Fruit fly (Drosophila melanogaster) whole organism, embryonic: ENCODE results near the gene Ufd1.
A peak's percentile ranks its signal among the peaks of the same experiment; 100 is the strongest.

Experiments used
- Atf-2 ChIP-seq: fragments of 200-800 bp; sonication (Bioruptor generic); optimal IDR thresholded peaks from 2 replicates; lab custom pipeline; 2016; ENCODE audit warnings: missing biosample characterization, missing genetic modification characterization
- Atf3 ChIP-seq: fragments of 200-800 bp; sonication (Bioruptor generic); optimal IDR thresholded peaks from 3 replicates; lab custom pipeline; 2016; ENCODE audit warnings: missing biosample characterization, missing genetic modification characterization
- CG10274 ChIP-seq: fragments of 200-800 bp; sonication (Bioruptor generic); optimal IDR thresholded peaks from 3 replicates; lab custom pipeline; 2017; ENCODE audit warnings: missing biosample characterization, mild to moderate bottlenecking, missing genetic modification characterization
- CG12104 ChIP-seq: fragments of 200-800 bp; sonication (Bioruptor generic); optimal IDR thresholded peaks from 3 replicates; lab custom pipeline; 2016; ENCODE audit warnings: missing biosample characterization, missing genetic modification characterization
- CG12299 ChIP-seq: fragments of 200-800 bp; sonication (Bioruptor generic); optimal IDR thresholded peaks from 2 replicates; lab custom pipeline; 2018; ENCODE audit warnings: missing biosample characterization, mild to moderate bottlenecking, missing genetic modification characterization
- CG12942 ChIP-seq: fragments of 200-800 bp; sonication (Bioruptor generic); optimal IDR thresholded peaks from 3 replicates; lab custom pipeline; 2016; ENCODE audit warnings: missing biosample characterization, missing genetic modification characterization
- CG14050 ChIP-seq: fragments of 200-800 bp; sonication (Bioruptor generic); IDR thresholded peaks from 3 replicates; pipeline ENCODE4 v1.3.6; 2022; ENCODE audit warnings: missing biosample characterization, missing genetic modification characterization
- CG16815 ChIP-seq: fragments of 200-800 bp; sonication (Bioruptor generic); optimal IDR thresholded peaks from 3 replicates; lab custom pipeline; 2017; ENCODE audit warnings: missing biosample characterization, mild to moderate bottlenecking, missing genetic modification characterization
- CG16863 ChIP-seq: fragments of 200-800 bp; sonication (Bioruptor generic); optimal IDR thresholded peaks from 3 replicates; lab custom pipeline; 2016; ENCODE audit warnings: missing biosample characterization, missing genetic modification characterization
- CG17385 ChIP-seq: fragments of 200-800 bp; sonication (Bioruptor generic); optimal IDR thresholded peaks from 3 replicates; lab custom pipeline; 2018; ENCODE audit warnings: missing biosample characterization, mild to moderate bottlenecking, missing genetic modification characterization
- CG2116 ChIP-seq: fragments of 200-800 bp; sonication (Bioruptor generic); optimal IDR thresholded peaks from 3 replicates; lab custom pipeline; 2018; ENCODE audit warnings: missing biosample characterization, mild to moderate bottlenecking, missing genetic modification characterization
- CG31441 ChIP-seq: fragments of 200-800 bp; sonication (Bioruptor generic); IDR thresholded peaks from 2 replicates; pipeline ENCODE4 v1.3.6; 2022; ENCODE audit warnings: missing biosample characterization, missing genetic modification characterization
- CG33213 ChIP-seq: fragments of 200-800 bp; sonication (Bioruptor generic); optimal IDR thresholded peaks from 3 replicates; lab custom pipeline; 2016; ENCODE audit warnings: missing biosample characterization, missing genetic modification characterization
- CG3847 ChIP-seq: fragments of 200-800 bp; sonication (Bioruptor generic); IDR thresholded peaks from 2 replicates; pipeline ENCODE4 v1.3.6; 2022; ENCODE audit warnings: missing biosample characterization, missing genetic modification characterization
- CG4282 ChIP-seq: fragments of 200-800 bp; sonication (Bioruptor generic); optimal IDR thresholded peaks from 2 replicates; lab custom pipeline; 2016; ENCODE audit warnings: missing biosample characterization, missing genetic modification characterization
- CG8478 ChIP-seq: fragments of >200 bp; optimal IDR thresholded peaks from 2 replicates; lab custom pipeline; 2018
- CG9797 ChIP-seq: fragments of 200-800 bp; sonication (Bioruptor generic); optimal IDR thresholded peaks from 3 replicates; lab custom pipeline; 2018; ENCODE audit warnings: missing biosample characterization, mild to moderate bottlenecking, missing genetic modification characterization
- CHES-1-like ChIP-seq: fragments of 200-800 bp; sonication (Bioruptor generic); optimal IDR thresholded peaks from 2 replicates; lab custom pipeline; 2016; ENCODE audit warnings: missing biosample characterization, missing genetic modification characterization
- Dip2 ChIP-seq: fragments of 200-800 bp; sonication (Bioruptor generic); IDR thresholded peaks from 2 replicates; pipeline ENCODE4 v1.3.6; 2022; ENCODE audit warnings: missing biosample characterization, missing genetic modification characterization
- Dp ChIP-seq: fragments of 200-800 bp; sonication (Bioruptor generic); optimal IDR thresholded peaks from 2 replicates; lab custom pipeline; 2018; ENCODE audit warnings: missing biosample characterization, mild to moderate bottlenecking, missing genetic modification characterization, moderate library complexity
- Dref ChIP-seq: fragments of 200-800 bp; sonication (Bioruptor generic); IDR thresholded peaks from 2 replicates; pipeline ENCODE4 v1.3.6; 2022; ENCODE audit warnings: missing biosample characterization, missing genetic modification characterization
- Drgx ChIP-seq: fragments of 200-800 bp; sonication (Bioruptor generic); IDR thresholded peaks from 2 replicates; pipeline ENCODE4 v1.3.6; 2022; ENCODE audit warnings: missing biosample characterization, missing genetic modification characterization
- Ets65A ChIP-seq: fragments of 200-800 bp; sonication (Bioruptor generic); peaks from one replicate; lab custom pipeline; 2016; ENCODE audit warnings: missing biosample characterization, missing genetic modification characterization
- Ets97D ChIP-seq: fragments of 200-800 bp; sonication (Bioruptor generic); optimal IDR thresholded peaks from 3 replicates; lab custom pipeline; 2016; ENCODE audit warnings: missing biosample characterization, missing genetic modification characterization
- HHEX ChIP-seq: fragments of 200-800 bp; sonication (Bioruptor generic); optimal IDR thresholded peaks from 3 replicates; lab custom pipeline; 2017; ENCODE audit warnings: missing biosample characterization, mild to moderate bottlenecking, missing genetic modification characterization, missing genetic modification reagents
- HLHmδ ChIP-seq: fragments of 200-800 bp; sonication (Bioruptor generic); optimal IDR thresholded peaks from 2 replicates; lab custom pipeline; 2018; ENCODE audit warnings: missing biosample characterization, mild to moderate bottlenecking, missing genetic modification characterization, moderate library complexity
- MBD-R2 ChIP-seq: fragments of 200-800 bp; sonication (Bioruptor generic); IDR thresholded peaks from 2 replicates; pipeline ENCODE4 v1.3.6; 2022; ENCODE audit warnings: missing biosample characterization, missing genetic modification characterization
- MESR4 ChIP-seq: fragments of 200-800 bp; sonication (Bioruptor generic); optimal IDR thresholded peaks from 2 replicates; lab custom pipeline; 2018; ENCODE audit warnings: missing biosample characterization, mild to moderate bottlenecking, missing genetic modification characterization, moderate library complexity
- Med ChIP-seq: fragments of 200-800 bp; sonication (Bioruptor generic); peaks from one replicate; lab custom pipeline; 2016; ENCODE audit warnings: missing biosample characterization, missing genetic modification characterization, mild to moderate bottlenecking, inconsistent platforms, moderate library complexity
- Meics ChIP-seq: fragments of 200-800 bp; sonication (Bioruptor generic); optimal IDR thresholded peaks from 2 replicates; lab custom pipeline; 2017; ENCODE audit warnings: missing biosample characterization, mild to moderate bottlenecking, missing genetic modification characterization
- Myb ChIP-seq: fragments of 200-800 bp; sonication (Bioruptor generic); optimal IDR thresholded peaks from 2 replicates; lab custom pipeline; 2016; ENCODE audit warnings: missing biosample characterization, missing genetic modification characterization
- Neu2 ChIP-seq: fragments of 200-800 bp; sonication (Bioruptor generic); optimal IDR thresholded peaks from 3 replicates; lab custom pipeline; 2016; ENCODE audit warnings: missing biosample characterization, missing genetic modification characterization, borderline replicate concordance
- Oaz ChIP-seq: fragments of 200-800 bp; sonication (Bioruptor generic); IDR thresholded peaks from 2 replicates; pipeline ENCODE4 v1.3.6; 2022; ENCODE audit warnings: missing biosample characterization, missing genetic modification characterization
- Ptx1 ChIP-seq: fragments of 200-800 bp; sonication (Bioruptor generic); IDR thresholded peaks from 2 replicates; pipeline ENCODE4 v1.3.6; 2022; ENCODE audit warnings: missing biosample characterization, missing genetic modification characterization
- Rfx ChIP-seq: fragments of 200-800 bp; sonication (Bioruptor generic); IDR thresholded peaks from 2 replicates; pipeline ENCODE4 v1.3.6; 2022; ENCODE audit warnings: missing biosample characterization, missing genetic modification characterization
- Sox100B ChIP-seq: fragments of 200-800 bp; sonication (Bioruptor generic); optimal IDR thresholded peaks from 3 replicates; lab custom pipeline; 2018; ENCODE audit warnings: missing biosample characterization, mild to moderate bottlenecking, missing genetic modification characterization
- Stat92E ChIP-seq, 3 experiments: fragments of >200 bp in 2 of 3; fragments of 200-800 bp in 1 of 3; sonication (Bioruptor generic) in 1 of 3; optimal IDR thresholded peaks; 2 replicates each; lab custom pipeline; 2017 to 2019; ENCODE audit warnings: missing biosample characterization in 3 of 3, missing genetic modification characterization in 3 of 3, mild to moderate bottlenecking in 1 of 3, moderate library complexity in 1 of 3
- Xbp1 ChIP-seq: fragments of 200-800 bp; sonication (Bioruptor generic); optimal IDR thresholded peaks from 3 replicates; lab custom pipeline; 2016; ENCODE audit warnings: missing biosample characterization, mild to moderate bottlenecking, missing genetic modification characterization
- bbx ChIP-seq: fragments of 200-800 bp; sonication (Bioruptor generic); IDR thresholded peaks from 2 replicates; pipeline ENCODE4 v1.3.6; 2022; ENCODE audit warnings: missing biosample characterization, missing genetic modification characterization; ENCODE audit not compliant: partially characterized antibody
- caup ChIP-seq: fragments of 200-800 bp; sonication (Bioruptor generic); optimal IDR thresholded peaks from 3 replicates; lab custom pipeline; 2017; ENCODE audit warnings: missing biosample characterization, mild to moderate bottlenecking, missing genetic modification characterization, moderate library complexity; ENCODE audit not compliant: severe bottlenecking
- chinmo ChIP-seq: fragments of 200-800 bp; sonication (Bioruptor generic); IDR thresholded peaks from 4 replicates; pipeline ENCODE4 v1.3.6; 2022; ENCODE audit warnings: missing biosample characterization, missing genetic modification characterization; ENCODE audit not compliant: partially characterized antibody
- crp ChIP-seq, 2 experiments: fragments of 200-800 bp; sonication (Bioruptor generic); optimal IDR thresholded peaks; 2 replicates in 1 of 2; 3 replicates in 1 of 2; lab custom pipeline; 2017; ENCODE audit warnings: missing biosample characterization in 2 of 2, missing genetic modification characterization in 2 of 2, mild to moderate bottlenecking in 1 of 2, moderate library complexity in 1 of 2
- dati ChIP-seq: fragments of 200-800 bp; sonication (Bioruptor generic); IDR thresholded peaks from 2 replicates; pipeline ENCODE4 v1.3.6; 2022; ENCODE audit warnings: missing biosample characterization, missing genetic modification characterization
- esg ChIP-seq: fragments of 200-800 bp; sonication (Bioruptor generic); conservative IDR thresholded peaks from 2 replicates; pipeline ENCODE4 v1.3.6; 2022; ENCODE audit warnings: missing biosample characterization, missing genetic modification characterization
- insv ChIP-seq, 2 experiments: fragments of 200-800 bp; sonication (Bioruptor generic); optimal IDR thresholded peaks; 3 replicates each; lab custom pipeline; 2016 to 2018; ENCODE audit warnings: missing biosample characterization in 2 of 2, missing genetic modification characterization in 2 of 2
- lilli ChIP-seq: fragments of 200-800 bp; sonication (Bioruptor generic); optimal IDR thresholded peaks from 3 replicates; lab custom pipeline; 2016; ENCODE audit warnings: missing biosample characterization, missing genetic modification characterization
- lmd ChIP-seq: fragments of 200-800 bp; sonication (Bioruptor generic); IDR thresholded peaks from 2 replicates; pipeline ENCODE4 v1.3.6; 2022; ENCODE audit warnings: missing biosample characterization, missing genetic modification characterization
- odd ChIP-seq: fragments of 200-800 bp; sonication (Bioruptor generic); optimal IDR thresholded peaks from 2 replicates; lab custom pipeline; 2017; ENCODE audit warnings: missing biosample characterization, mild to moderate bottlenecking, missing genetic modification characterization
- pfk ChIP-seq: fragments of 200-800 bp; sonication (Bioruptor generic); optimal IDR thresholded peaks from 2 replicates; lab custom pipeline; 2018; ENCODE audit warnings: missing biosample characterization, mild to moderate bottlenecking, missing genetic modification characterization, moderate library complexity
- row ChIP-seq: fragments of 200-800 bp; sonication (Bioruptor generic); IDR thresholded peaks from 3 replicates; pipeline ENCODE4 v1.3.6; 2022; ENCODE audit warnings: missing biosample characterization, missing genetic modification characterization
- vvl ChIP-seq: fragments of 200-800 bp; sonication (Bioruptor generic); IDR thresholded peaks from 2 replicates; pipeline ENCODE4 v1.3.6; 2022; ENCODE audit warnings: missing biosample characterization, missing genetic modification characterization
- zfh1 ChIP-seq: fragments of 200-800 bp; sonication (Bioruptor generic); IDR thresholded peaks from 3 replicates; pipeline ENCODE4 v1.3.6; 2022; ENCODE audit warnings: missing biosample characterization, missing genetic modification characterization

The Ufd1 gene

DNA sequence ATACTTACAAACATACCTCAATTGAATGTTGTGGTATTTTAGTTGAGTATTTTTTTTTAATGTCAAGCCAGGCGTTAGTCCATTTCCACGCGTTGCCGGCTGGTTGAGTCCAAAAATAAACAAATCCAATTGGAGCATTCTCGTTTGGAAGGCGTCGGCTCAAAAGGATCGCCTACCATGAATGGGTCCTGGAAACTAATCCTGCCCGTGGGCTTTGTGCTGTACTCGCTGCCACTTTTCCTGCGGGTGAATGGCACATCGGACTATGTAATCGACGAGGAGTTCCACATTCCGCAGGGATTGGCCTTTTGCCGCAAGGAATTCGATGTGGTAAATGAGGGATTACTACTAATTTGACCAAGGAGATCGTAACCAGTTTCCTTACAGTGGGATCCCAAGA is 41.9 kb upstream of the Ufd1 start, which contains the start of gene Alg10 (continued):
- no peak for TF ChIP-seq zfh1
- TF ChIP-seq Med: peak; percentile 63
- no peak for TF ChIP-seq Dip2 (GFP tag; lab: Robert Waterston, UW)
- TF ChIP-seq HLHmδ (GFP tag; lab: Kevin White, UChicago): no peak
- TF ChIP-seq Neu2 (GFP tag; lab: Kevin White, UChicago): peak; percentile 95
- no peak for TF ChIP-seq lilli (GFP tag; lab: Kevin White, UChicago)
- no peak for TF ChIP-seq CG12942 (GFP tag; lab: Kevin White, UChicago)
- TF ChIP-seq Ets97D (GFP tag; lab: Kevin White, UChicago): no peak
- TF ChIP-seq caup (GFP tag; lab: Kevin White, UChicago): no peak
- no peak for TF ChIP-seq CG12299 (tag; lab: Kevin White, UChicago)
- TF ChIP-seq insv (GFP tag; optimal IDR thresholded peaks at IDR 0.05; lab: Kevin White, UChicago): peak in 1 of 2 experiments; percentile 90
- peak; percentile 23 for TF ChIP-seq MESR4
- TF ChIP-seq Atf3 (GFP tag; lab: Kevin White, UChicago): no peak
- no peak for TF ChIP-seq Meics (GFP tag; lab: Kevin White, UChicago)
- TF ChIP-seq Stat92E (GFP tag; optimal IDR thresholded peaks at IDR 0.05; lab: Kevin White, UChicago): no peak
- no peak for TF ChIP-seq CHES-1-like (GFP tag; lab: Kevin White, UChicago)
- no peak for TF ChIP-seq CG3847
- no peak for TF ChIP-seq CG33213 (GFP tag; lab: Kevin White, UChicago)
- peak in 1 of 2 experiments; percentile 51 for TF ChIP-seq crp (GFP tag; optimal IDR thresholded peaks at IDR 0.05; lab: Kevin White, UChicago)
- TF ChIP-seq Myb (GFP tag; lab: Kevin White, UChicago): peak; percentile 34
- TF ChIP-seq CG8478 (lab: Kevin White, UChicago): no peak
- no peak for TF ChIP-seq Oaz (GFP tag; lab: Robert Waterston, UW)
- TF ChIP-seq odd (GFP tag; lab: Kevin White, UChicago): no peak
- no peak for TF ChIP-seq dati (GFP tag; lab: Robert Waterston, UW)
- TF ChIP-seq vvl (GFP tag; lab: Robert Waterston, UW): no peak
- TF ChIP-seq CG10274: no peak
- peak; percentile 24 for TF ChIP-seq Dp (GFP tag; lab: Kevin White, UChicago)
- no peak for TF ChIP-seq chinmo
- TF ChIP-seq CG9797 (GFP tag; lab: Kevin White, UChicago): peak; percentile 52
- peak; percentile 13; the same call in 1 of the 2 replicates for TF ChIP-seq bbx (GFP tag; lab: Robert Waterston, UW)
- TF ChIP-seq esg (GFP tag; lab: Robert Waterston, UW): no peak
- TF ChIP-seq MBD-R2 (GFP tag; lab: Robert Waterston, UW): peak; percentile 69

DNA sequence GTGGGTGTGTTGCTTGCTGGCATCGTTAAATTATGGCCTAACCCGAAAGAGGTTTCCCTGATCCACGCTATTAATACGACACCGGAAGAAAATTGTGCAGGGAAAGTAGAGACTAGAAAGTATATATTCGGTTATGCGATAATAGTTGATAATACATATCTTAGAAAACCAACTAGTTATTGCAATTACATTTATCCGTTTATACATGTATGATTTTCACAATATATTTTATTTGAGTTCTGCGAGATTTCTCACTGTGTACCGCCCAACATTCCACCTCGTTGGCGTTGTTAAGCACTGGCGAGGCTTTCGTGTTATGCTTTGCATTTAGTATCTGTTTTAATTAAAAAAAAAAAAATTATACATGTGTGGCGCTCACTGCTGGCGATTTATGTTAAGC is 32.4 kb upstream of the Ufd1 start:
- 0 out of 2 replicates have a peak, but pooled peaks have one; percentile 13 for TF ChIP-seq Ptx1 (GFP tag; lab: Robert Waterston, UW)
- TF ChIP-seq CG31441 (GFP tag; lab: Robert Waterston, UW): 0 out of 2 replicates have a peak, but pooled peaks have one; percentile 10
- TF ChIP-seq CG12104 (GFP tag; lab: Kevin White, UChicago): no peak
- TF ChIP-seq Ets65A: peak; percentile 14
- TF ChIP-seq lmd (GFP tag; lab: Robert Waterston, UW): peak; percentile 5
- TF ChIP-seq Dref: no peak
- TF ChIP-seq CG17385 (GFP tag; lab: Kevin White, UChicago): no peak
- peak; percentile 39 for TF ChIP-seq Rfx
- no peak for TF ChIP-seq CG2116 (GFP tag; lab: Kevin White, UChicago)
- TF ChIP-seq CG16863 (GFP tag; lab: Kevin White, UChicago): no peak
- no peak for TF ChIP-seq HHEX (GFP tag; lab: Kevin White, UChicago)
- no peak for TF ChIP-seq CG16815 (GFP tag; lab: Kevin White, UChicago)
- TF ChIP-seq Xbp1 (GFP tag; lab: Kevin White, UChicago): peak; percentile 24
- TF ChIP-seq pfk: no peak
- peak; percentile 78 for TF ChIP-seq Drgx (GFP tag; lab: Robert Waterston, UW)
- no peak for TF ChIP-seq CG4282
- TF ChIP-seq CG14050 (GFP tag; lab: Robert Waterston, UW): 0 out of 3 replicates have a peak, but pooled peaks have one; percentile 28
- TF ChIP-seq Atf-2: no peak
- no peak for TF ChIP-seq Sox100B (GFP tag; lab: Kevin White, UChicago)
- TF ChIP-seq row (GFP tag; lab: Robert Waterston, UW): peak; percentile 36; the same call in 2 of the 3 replicates
